Fruit fly (Drosophila melanogaster) whole organism, embryonic: ENCODE results near the gene Tbcd.

Experiments
- Antp ChIP-seq: fragments of 200-800 bp; sonication (Bioruptor generic); optimal IDR thresholded peaks from 3 replicates; lab custom pipeline; 2016; ENCODE audit warnings: missing biosample characterization, missing genetic modification characterization
- Asciz ChIP-seq: fragments of 200-800 bp; sonication (Bioruptor generic); optimal IDR thresholded peaks from 2 replicates; lab custom pipeline; 2017; ENCODE audit warnings: missing biosample characterization, mild to moderate bottlenecking, missing genetic modification characterization, missing genetic modification reagents
- CG11398 ChIP-seq: fragments of 200-800 bp; sonication (Bioruptor generic); optimal IDR thresholded peaks from 2 replicates; lab custom pipeline; 2016; ENCODE audit warnings: missing biosample characterization, missing genetic modification characterization
- CG12391 ChIP-seq: fragments of 200-800 bp; sonication (Bioruptor generic); optimal IDR thresholded peaks from 3 replicates; lab custom pipeline; 2018; ENCODE audit warnings: missing biosample characterization, mild to moderate bottlenecking, missing genetic modification characterization, moderate library complexity
- CG13775 ChIP-seq: fragments of 200-800 bp; sonication (Bioruptor generic); optimal IDR thresholded peaks from 3 replicates; lab custom pipeline; 2017; ENCODE audit warnings: missing biosample characterization, mild to moderate bottlenecking, missing genetic modification characterization
- CG1529 ChIP-seq: fragments of 200-800 bp; sonication (Bioruptor generic); optimal IDR thresholded peaks from 3 replicates; lab custom pipeline; 2018; ENCODE audit warnings: missing biosample characterization, missing genetic modification characterization
- CG15601 ChIP-seq: fragments of 200-800 bp; sonication (Bioruptor generic); optimal IDR thresholded peaks from 3 replicates; lab custom pipeline; 2019; ENCODE audit warnings: missing biosample characterization, mild to moderate bottlenecking, missing genetic modification characterization, moderate library complexity
- CG1603 ChIP-seq: fragments of 200-800 bp; sonication (Bioruptor generic); optimal IDR thresholded peaks from 2 replicates; lab custom pipeline; 2019; ENCODE audit warnings: missing biosample characterization, mild to moderate bottlenecking, missing genetic modification characterization, moderate library complexity
- CG16779 ChIP-seq: fragments of 200-800 bp; sonication (Bioruptor generic); IDR thresholded peaks from 2 replicates; pipeline ENCODE4 v1.3.6; 2022; ENCODE audit warnings: missing biosample characterization, missing genetic modification characterization
- CG16815 ChIP-seq: fragments of 200-800 bp; sonication (Bioruptor generic); optimal IDR thresholded peaks from 3 replicates; lab custom pipeline; 2017; ENCODE audit warnings: missing biosample characterization, mild to moderate bottlenecking, missing genetic modification characterization
- CG17186 ChIP-seq: fragments of 200-800 bp; sonication (Bioruptor generic); optimal IDR thresholded peaks from 3 replicates; lab custom pipeline; 2017; ENCODE audit warnings: missing biosample characterization, missing genetic modification reagents, missing genetic modification characterization
- CG17912 ChIP-seq: fragments of 200-800 bp; sonication (Bioruptor generic); optimal IDR thresholded peaks from 2 replicates; lab custom pipeline; 2018; ENCODE audit warnings: missing biosample characterization, mild to moderate bottlenecking, missing genetic modification characterization
- CG1792 ChIP-seq: fragments of 200-800 bp; sonication (Bioruptor generic); optimal IDR thresholded peaks from 2 replicates; lab custom pipeline; 2016; ENCODE audit warnings: missing biosample characterization, missing genetic modification characterization
- CG30431 ChIP-seq: fragments of 200-800 bp; sonication (Bioruptor generic); optimal IDR thresholded peaks from 2 replicates; lab custom pipeline; 2017; ENCODE audit warnings: missing biosample characterization, missing genetic modification characterization
- CG32532 ChIP-seq: fragments of 200-800 bp; sonication (Bioruptor generic); IDR thresholded peaks from 2 replicates; pipeline ENCODE4 v1.3.6; 2022; ENCODE audit warnings: missing biosample characterization, missing genetic modification characterization
- CG3407 ChIP-seq: fragments of 200-800 bp; sonication (Bioruptor generic); optimal IDR thresholded peaks from 2 replicates; lab custom pipeline; 2018; ENCODE audit warnings: missing biosample characterization, mild to moderate bottlenecking, missing genetic modification characterization
- CG4820 ChIP-seq: fragments of 200-800 bp; sonication (Bioruptor generic); optimal IDR thresholded peaks from 3 replicates; lab custom pipeline; 2016; ENCODE audit warnings: missing biosample characterization, missing genetic modification characterization
- CG4854 ChIP-seq: fragments of 200-800 bp; sonication (Bioruptor generic); optimal IDR thresholded peaks from 2 replicates; lab custom pipeline; 2016; ENCODE audit warnings: missing biosample characterization, missing genetic modification characterization, inconsistent platforms
- CG5180 ChIP-seq: fragments of 200-800 bp; sonication (Bioruptor generic); optimal IDR thresholded peaks from 3 replicates; lab custom pipeline; 2017; ENCODE audit warnings: missing biosample characterization, missing genetic modification characterization, mild to moderate bottlenecking, moderate library complexity, missing genetic modification reagents
- CG5953 ChIP-seq: fragments of 200-800 bp; sonication (Bioruptor generic); IDR thresholded peaks from 2 replicates; pipeline ENCODE4 v1.3.6; 2022; ENCODE audit warnings: missing biosample characterization, missing genetic modification characterization
- CG6254 ChIP-seq: fragments of 200-800 bp; sonication (Bioruptor generic); optimal IDR thresholded peaks from 3 replicates; lab custom pipeline; 2017; ENCODE audit warnings: mild to moderate bottlenecking, missing biosample characterization, missing genetic modification reagents, missing genetic modification characterization
- CG6683 ChIP-seq: fragments of 200-800 bp; sonication (Bioruptor generic); optimal IDR thresholded peaks from 2 replicates; lab custom pipeline; 2017; ENCODE audit warnings: missing biosample characterization, mild to moderate bottlenecking, missing genetic modification characterization, missing genetic modification reagents
- CG7372 ChIP-seq: fragments of 200-800 bp; sonication (Bioruptor generic); IDR thresholded peaks from 2 replicates; pipeline ENCODE4 v1.3.6; 2022; ENCODE audit warnings: missing biosample characterization, missing genetic modification characterization
- CG7928 ChIP-seq: fragments of 200-800 bp; sonication (Bioruptor generic); optimal IDR thresholded peaks from 2 replicates; lab custom pipeline; 2017; ENCODE audit warnings: missing biosample characterization, mild to moderate bottlenecking, missing genetic modification characterization
- CG8388 ChIP-seq: fragments of 200-800 bp; sonication (Bioruptor generic); optimal IDR thresholded peaks from 2 replicates; lab custom pipeline; 2019; ENCODE audit warnings: missing biosample characterization, mild to moderate bottlenecking, missing genetic modification characterization, moderate library complexity
- CG9876 ChIP-seq: fragments of 200-800 bp; sonication (Bioruptor generic); optimal IDR thresholded peaks from 2 replicates; lab custom pipeline; 2016; ENCODE audit warnings: missing biosample characterization, missing genetic modification characterization
- CTCF ChIP-seq: fragments of 200-800 bp; sonication (Bioruptor generic); optimal IDR thresholded peaks from 2 replicates; lab custom pipeline; 2017; ENCODE audit warnings: missing biosample characterization, mild to moderate bottlenecking, missing genetic modification characterization, moderate library complexity
- Camta ChIP-seq: fragments of 200-800 bp; sonication (Bioruptor generic); optimal IDR thresholded peaks from 2 replicates; lab custom pipeline; 2016; ENCODE audit warnings: missing biosample characterization, missing genetic modification characterization
- D19B ChIP-seq: fragments of 200-800 bp; sonication (Bioruptor generic); optimal IDR thresholded peaks from 2 replicates; lab custom pipeline; 2017; ENCODE audit warnings: missing biosample characterization, mild to moderate bottlenecking, missing genetic modification characterization
- GATAe ChIP-seq: fragments of 200-800 bp; sonication (Bioruptor generic); conservative IDR thresholded peaks from 2 replicates; pipeline ENCODE4 v1.3.6; 2022; ENCODE audit warnings: missing biosample characterization, missing genetic modification characterization
- H15 ChIP-seq: fragments of 200-800 bp; sonication (Bioruptor generic); IDR thresholded peaks from 3 replicates; pipeline ENCODE4 v1.3.6; 2022; ENCODE audit warnings: missing biosample characterization, missing genetic modification characterization
- Hmx ChIP-seq: fragments of 200-800 bp; sonication (Bioruptor generic); optimal IDR thresholded peaks from 2 replicates; lab custom pipeline; 2016; ENCODE audit warnings: missing biosample characterization, missing genetic modification characterization
- Hr51 ChIP-seq, 2 experiments: fragments of 200-800 bp; sonication (Bioruptor generic); optimal IDR thresholded peaks; 2 replicates in 1 of 2; 3 replicates in 1 of 2; lab custom pipeline; 2016 to 2018; ENCODE audit warnings: missing biosample characterization in 2 of 2, missing genetic modification characterization in 2 of 2, mild to moderate bottlenecking in 1 of 2, moderate library complexity in 1 of 2
- Jarid2 ChIP-seq: fragments of 200-800 bp; sonication (Bioruptor generic); optimal IDR thresholded peaks from 3 replicates; lab custom pipeline; 2017; ENCODE audit warnings: mild to moderate bottlenecking, missing biosample characterization, missing genetic modification reagents, missing genetic modification characterization
- Max ChIP-seq: fragments of 200-800 bp; sonication (Bioruptor generic); optimal IDR thresholded peaks from 2 replicates; lab custom pipeline; 2016; ENCODE audit warnings: missing biosample characterization, mild to moderate bottlenecking, missing genetic modification characterization
- Mrtf ChIP-seq: fragments of 200-800 bp; sonication (Bioruptor generic); IDR thresholded peaks from 3 replicates; pipeline ENCODE4 v1.3.6; 2022; ENCODE audit warnings: missing biosample characterization, missing genetic modification characterization
- Xrp1 ChIP-seq: fragments of 200-800 bp; sonication (Bioruptor generic); IDR thresholded peaks from 2 replicates; pipeline ENCODE4 v1.3.6; 2022; ENCODE audit warnings: missing biosample characterization, missing genetic modification characterization
- ab ChIP-seq: fragments of 200-800 bp; sonication (Bioruptor generic); optimal IDR thresholded peaks from 2 replicates; lab custom pipeline; 2016; ENCODE audit warnings: missing biosample characterization, missing genetic modification characterization
- bsh ChIP-seq, 2 experiments: fragments of 200-800 bp; sonication (Bioruptor generic); optimal IDR thresholded peaks; 2 replicates each; lab custom pipeline; 2017 to 2018; ENCODE audit warnings: mild to moderate bottlenecking in 2 of 2, missing biosample characterization in 2 of 2, missing genetic modification characterization in 2 of 2, moderate library complexity in 1 of 2
- cas ChIP-seq: fragments of 200-800 bp; sonication (Bioruptor generic); IDR thresholded peaks from 2 replicates; pipeline ENCODE4 v1.3.6; 2022; ENCODE audit warnings: missing biosample characterization, missing genetic modification characterization
- gsb ChIP-seq: fragments of 200-800 bp; sonication (Bioruptor generic); IDR thresholded peaks from 2 replicates; pipeline ENCODE4 v1.3.6; 2022; ENCODE audit warnings: missing biosample characterization, missing genetic modification characterization
- ind ChIP-seq: fragments of 200-800 bp; sonication (Bioruptor generic); optimal IDR thresholded peaks from 3 replicates; lab custom pipeline; 2016; ENCODE audit warnings: missing biosample characterization, missing genetic modification characterization
- kay ChIP-seq: fragments of 200-800 bp; sonication (Bioruptor generic); optimal IDR thresholded peaks from 2 replicates; lab custom pipeline; 2016; ENCODE audit warnings: missing biosample characterization, missing genetic modification characterization
- klu ChIP-seq: fragments of 200-800 bp; sonication (Bioruptor generic); IDR thresholded peaks from 2 replicates; pipeline ENCODE4 v1.3.6; 2022; ENCODE audit warnings: missing biosample characterization, missing genetic modification characterization
- mam ChIP-seq: fragments of 200-800 bp; sonication (Bioruptor generic); optimal IDR thresholded peaks from 3 replicates; lab custom pipeline; 2016; ENCODE audit warnings: missing biosample characterization, missing genetic modification characterization
- onecut ChIP-seq: fragments of 200-800 bp; sonication (Bioruptor generic); IDR thresholded peaks from 2 replicates; pipeline ENCODE4 v1.3.6; 2022; ENCODE audit warnings: missing biosample characterization, missing genetic modification characterization
- repo ChIP-seq: fragments of 200-800 bp; sonication (Bioruptor generic); optimal IDR thresholded peaks from 2 replicates; lab custom pipeline; 2016; ENCODE audit warnings: missing biosample characterization, missing genetic modification characterization
- rib ChIP-seq: fragments of 200-800 bp; sonication (Bioruptor generic); IDR thresholded peaks from 2 replicates; pipeline ENCODE4 v1.3.6; 2022; ENCODE audit warnings: missing biosample characterization, missing genetic modification characterization
- sc ChIP-seq, 3 experiments: fragments of >200 bp in 2 of 3; fragments of 200-800 bp in 1 of 3; sonication (Bioruptor generic) in 1 of 3; optimal IDR thresholded peaks; 2 replicates in 2 of 3; 3 replicates in 1 of 3; lab custom pipeline; 2017; ENCODE audit warnings: mild to moderate bottlenecking in 1 of 3, missing biosample characterization in 1 of 3, missing genetic modification characterization in 1 of 3, missing genetic modification reagents in 1 of 3
- sna ChIP-seq: fragments of 200-800 bp; sonication (Bioruptor generic); IDR thresholded peaks from 2 replicates; pipeline ENCODE4 v1.3.6; 2022; ENCODE audit warnings: missing biosample characterization, missing genetic modification characterization; ENCODE audit not compliant: partially characterized antibody
- zf30C ChIP-seq: fragments of 200-800 bp; sonication (Bioruptor generic); optimal IDR thresholded peaks from 3 replicates; lab custom pipeline; 2018; ENCODE audit warnings: missing biosample characterization, mild to moderate bottlenecking, missing genetic modification characterization

The Tbcd gene

dm6 chr2L:2147208-2147607, at the start of gene Tbcd, which contains the start of gene CG11723 (continued):
- TF ChIP-seq CG17912 (GFP tag; lab: Kevin White, UChicago) (peak; percentile 83), CG16779 (GFP tag; lab: Robert Waterston, UW) (peak; percentile 70; the same call in 1 of the 2 replicates), Jarid2 (GFP tag; lab: Kevin White, UChicago) (no peak), CG4854 (GFP tag; lab: Kevin White, UChicago) (peak; percentile 68), CG4820 (GFP tag; lab: Kevin White, UChicago) (peak; percentile 83), CG8388 (GFP tag; lab: Kevin White, UChicago) (peak; percentile 88), Mrtf (GFP tag; lab: Robert Waterston, UW) (peak; percentile 91), Hmx (no peak), Hr51 (GFP tag; optimal IDR thresholded peaks at IDR 0.05; lab: Kevin White, UChicago) (peak in 1 of 2 experiments; percentile 79), CG16815 (peak; percentile 78), CG9876 (GFP tag; lab: Kevin White, UChicago) (peak; percentile 72), Asciz (GFP tag; lab: Kevin White, UChicago) (no peak), zf30C (GFP tag; lab: Kevin White, UChicago) (no peak), ind (peak; percentile 87), CG13775 (peak; percentile 88), CG11398 (GFP tag; lab: Kevin White, UChicago) (peak; percentile 75), Antp (GFP tag; lab: Kevin White, UChicago) (peak; percentile 86), CG7372 (GFP tag; lab: Robert Waterston, UW) (peak; percentile 91), CG6254 (GFP tag; lab: Kevin White, UChicago) (peak; percentile 68), bsh (GFP tag; optimal IDR thresholded peaks at IDR 0.05; lab: Kevin White, UChicago) (peak; percentile 48 to 88), sc (optimal IDR thresholded peaks at IDR 0.05; lab: Kevin White, UChicago) (no peak), sc (GFP tag; optimal IDR thresholded peaks at IDR 0.05; lab: Kevin White, UChicago) (peak; percentile 61), CG1603 (tag; lab: Kevin White, UChicago) (peak; percentile 85), D19B (GFP tag; lab: Kevin White, UChicago) (peak; percentile 69), klu (GFP tag; lab: Robert Waterston, UW) (peak; percentile 77), Camta (GFP tag; lab: Kevin White, UChicago) (peak; percentile 77), CG5953 (GFP tag; lab: Robert Waterston, UW) (peak; percentile 86), CG32532 (GFP tag; lab: Robert Waterston, UW) (peak; percentile 93), CTCF (GFP tag; lab: Kevin White, UChicago) (peak; percentile 22), repo (GFP tag; lab: Kevin White, UChicago) (peak; percentile 73), CG6683 (peak; percentile 59), gsb (peak; percentile 75), CG5180 (GFP tag; lab: Kevin White, UChicago) (no peak), CG17186 (GFP tag; lab: Kevin White, UChicago) (peak; percentile 63), kay (GFP tag; lab: Kevin White, UChicago) (peak; percentile 94), CG30431 (GFP tag; lab: Kevin White, UChicago) (peak; percentile 82), CG1792 (peak; percentile 76), CG12391 (tag; lab: Kevin White, UChicago) (peak; percentile 92), CG3407 (no peak), H15 (GFP tag; lab: Robert Waterston, UW) (peak; percentile 95), mam (GFP tag; lab: Kevin White, UChicago) (peak; percentile 92), rib (GFP tag; lab: Robert Waterston, UW) (peak; percentile 85), sna (GFP tag; lab: Robert Waterston, UW) (peak; percentile 50; the same call in 1 of the 2 replicates), Xrp1 (GFP tag; lab: Robert Waterston, UW) (peak; percentile 96), onecut (GFP tag; lab: Robert Waterston, UW) (peak; percentile 86), ab (GFP tag; lab: Kevin White, UChicago) (peak; percentile 60), CG15601 (tag; lab: Kevin White, UChicago) (no peak), cas (GFP tag; lab: Robert Waterston, UW) (peak; percentile 81), CG7928 (peak; percentile 66), Max (peak; percentile 79), GATAe (no peak; the same call in 1 of the 2 replicates), CG1529 (GFP tag; lab: Kevin White, UChicago) (no peak)
